Worm (Caenorhabditis elegans) whole organism, late embryonic: Measurements from ENCODE around the gene pal-1.
"Not testable (repeated sequence)": the region's sequence is repeated elsewhere in the genome, so short reads cannot be mapped to it uniquely, and the experiment has no call there.

Experiments used
- C08G9.2 ChIP-seq: sonication (generic microtip); optimal IDR thresholded peaks from 2 replicates; lab custom pipeline; 2016; ENCODE audit warnings: mild to moderate bottlenecking, missing genetic modification characterization, moderate library complexity, missing compliant biosample characterization
- T23F11.4 ChIP-seq: fragments of 200-800 bp; sonication (Bioruptor generic); optimal IDR thresholded peaks from 2 replicates; lab custom pipeline; 2018; ENCODE audit warnings: mild to moderate bottlenecking, missing genetic modification characterization, missing compliant biosample characterization
- ahr-1 ChIP-seq: sonication (generic microtip); optimal IDR thresholded peaks from 2 replicates; lab custom pipeline; 2016; ENCODE audit warnings: missing genetic modification characterization, missing compliant biosample characterization
- ama-1 ChIP-seq: fragments of 150-350 bp; optimal IDR thresholded peaks from 2 replicates; lab custom pipeline; 2014
- ceh-22 ChIP-seq: sonication (generic microtip); optimal IDR thresholded peaks from 2 replicates; lab custom pipeline; 2017; ENCODE audit warnings: missing biosample characterization, missing genetic modification characterization
- ceh-30 ChIP-seq: fragments of 150-350 bp; optimal IDR thresholded peaks from 2 replicates; lab custom pipeline; 2014; ENCODE audit warnings: missing biosample characterization, missing genetic modification characterization
- ceh-31 ChIP-seq: sonication (generic microtip); optimal IDR thresholded peaks from 2 replicates; lab custom pipeline; 2016; ENCODE audit warnings: missing genetic modification characterization, missing compliant biosample characterization
- ceh-34 ChIP-seq: sonication (generic microtip); optimal IDR thresholded peaks from 2 replicates; lab custom pipeline; 2016; ENCODE audit warnings: mild to moderate bottlenecking, missing genetic modification characterization, missing compliant biosample characterization
- ceh-45 ChIP-seq: fragments of 200-800 bp; sonication (Bioruptor generic); IDR thresholded peaks from 2 replicates; pipeline ENCODE4 v1.3.6; 2022; ENCODE audit warnings: missing genetic modification reagents, missing genetic modification characterization, missing compliant biosample characterization
- ceh-48 ChIP-seq: sonication (generic microtip); optimal IDR thresholded peaks from 2 replicates; lab custom pipeline; 2016; ENCODE audit warnings: missing genetic modification characterization, inconsistent platforms, missing compliant biosample characterization
- dmd-4 ChIP-seq: sonication (generic microtip); optimal IDR thresholded peaks from 2 replicates; lab custom pipeline; 2016; ENCODE audit warnings: borderline replicate concordance, missing genetic modification characterization, missing compliant biosample characterization
- fax-1 ChIP-seq: sonication (generic microtip); optimal IDR thresholded peaks from 2 replicates; lab custom pipeline; 2016; ENCODE audit warnings: missing genotype, missing genetic modification characterization, missing compliant biosample characterization
- hlh-15 ChIP-seq: sonication (generic microtip); optimal IDR thresholded peaks from 2 replicates; lab custom pipeline; 2016; ENCODE audit warnings: missing genetic modification characterization, missing compliant biosample characterization
- hlh-30 ChIP-seq: sonication (generic microtip); optimal IDR thresholded peaks from 2 replicates; lab custom pipeline; 2017; ENCODE audit warnings: antibody characterized with exemption, missing genetic modification characterization, missing compliant biosample characterization; ENCODE audit not compliant: insufficient read depth
- lin-11 ChIP-seq: fragments of 200-800 bp; sonication (Bioruptor generic); optimal IDR thresholded peaks from 2 replicates; lab custom pipeline; 2018; ENCODE audit warnings: mild to moderate bottlenecking, missing genetic modification characterization, missing compliant biosample characterization
- nhr-232 ChIP-seq: sonication (generic microtip); optimal IDR thresholded peaks from 2 replicates; lab custom pipeline; 2016; ENCODE audit warnings: missing genetic modification characterization, missing compliant biosample characterization
- odd-2 ChIP-seq: sonication (generic microtip); optimal IDR thresholded peaks from 2 replicates; lab custom pipeline; 2017; ENCODE audit warnings: antibody characterized with exemption, mild to moderate bottlenecking, missing genetic modification characterization, missing compliant biosample characterization
- pag-3 ChIP-seq: sonication (generic microtip); optimal IDR thresholded peaks from 2 replicates; lab custom pipeline; 2016; ENCODE audit warnings: missing compliant biosample characterization, missing genetic modification characterization, borderline replicate concordance
- pat-9 ChIP-seq: fragments of 200-800 bp; sonication (Bioruptor generic); optimal IDR thresholded peaks from 2 replicates; lab custom pipeline; 2018; ENCODE audit warnings: mild to moderate bottlenecking, missing genetic modification characterization, moderate library complexity, missing compliant biosample characterization
- pha-2 ChIP-seq: sonication (generic microtip); optimal IDR thresholded peaks from 2 replicates; lab custom pipeline; 2017; ENCODE audit warnings: mild to moderate bottlenecking, missing genetic modification characterization, missing compliant biosample characterization
- pha-4 ChIP-seq: fragments of 150-350 bp; optimal IDR thresholded peaks from 2 replicates; lab custom pipeline; 2018; ENCODE audit warnings: missing biosample characterization, missing genetic modification reagents, missing genetic modification characterization
- pros-1 ChIP-seq: fragments of 150-350 bp; optimal IDR thresholded peaks from 2 replicates; lab custom pipeline; 2014; ENCODE audit warnings: missing biosample characterization, missing genetic modification reagents, missing genetic modification characterization
- sdc-2 ChIP-seq: sonication (generic microtip); optimal IDR thresholded peaks from 2 replicates; lab custom pipeline; 2016; ENCODE audit warnings: missing genotype, missing genetic modification characterization, missing compliant biosample characterization
- sox-2 ChIP-seq: fragments of 200-800 bp; sonication (Bioruptor generic); IDR thresholded peaks from 2 replicates; pipeline ENCODE4 v1.3.6; 2022; ENCODE audit warnings: missing genetic modification reagents, missing genetic modification characterization, missing compliant biosample characterization
- sox-4 ChIP-seq: sonication (generic microtip); optimal IDR thresholded peaks from 2 replicates; lab custom pipeline; 2017; ENCODE audit warnings: mild to moderate bottlenecking, missing genetic modification characterization, inconsistent platforms, missing compliant biosample characterization
- syd-9 ChIP-seq: sonication (generic microtip); optimal IDR thresholded peaks from 2 replicates; lab custom pipeline; 2016; ENCODE audit warnings: mild to moderate bottlenecking, missing genetic modification characterization, moderate library complexity, missing compliant biosample characterization
- tbx-7 ChIP-seq: sonication (generic microtip); optimal IDR thresholded peaks from 2 replicates; lab custom pipeline; 2016; ENCODE audit warnings: missing genotype, missing genetic modification characterization, missing compliant biosample characterization
- unc-42 ChIP-seq: sonication (generic microtip); optimal IDR thresholded peaks from 2 replicates; lab custom pipeline; 2016; ENCODE audit warnings: missing genotype, missing genetic modification characterization, missing compliant biosample characterization
- unc-55 ChIP-seq: sonication (generic microtip); optimal IDR thresholded peaks from 2 replicates; lab custom pipeline; 2017; ENCODE audit warnings: missing biosample characterization, missing genetic modification reagents, missing genetic modification characterization
- unc-86 ChIP-seq: sonication (generic microtip); optimal IDR thresholded peaks from 2 replicates; lab custom pipeline; 2016; ENCODE audit warnings: missing genetic modification characterization, missing compliant biosample characterization
- zip-5 ChIP-seq: sonication (generic microtip); optimal IDR thresholded peaks from 2 replicates; lab custom pipeline; 2016; ENCODE audit warnings: missing genetic modification characterization, missing compliant biosample characterization
- ztf-16 ChIP-seq: sonication (generic microtip); optimal IDR thresholded peaks from 2 replicates; lab custom pipeline; 2017; ENCODE audit warnings: missing genetic modification characterization, missing compliant biosample characterization

Gene pal-1

DNA sequence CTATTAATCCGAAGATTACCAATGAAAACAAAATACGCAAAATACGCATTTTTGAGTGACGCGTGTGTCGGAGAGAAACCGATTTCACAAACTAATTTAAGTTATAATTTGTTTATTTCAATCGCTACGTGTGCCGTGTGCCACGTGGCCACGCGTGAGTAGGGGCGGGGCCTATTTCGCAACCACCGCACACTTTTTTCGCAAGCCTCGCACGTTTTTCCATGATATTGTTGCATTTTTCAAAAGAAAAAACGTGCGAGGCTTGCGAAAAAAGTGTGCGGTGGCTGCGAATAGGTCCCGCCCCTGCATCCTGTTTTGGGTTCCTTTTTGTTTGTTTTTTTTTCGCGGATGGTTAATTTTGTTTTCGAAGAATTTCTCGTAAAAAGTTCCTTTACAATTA, 24.2 kb downstream of the pal-1 start, which contains the start of gene enu-3.2:
enu-3.2 (minus strand) TSS at position 105 of the 400 bp plus-strand sequence.
- TF ChIP-seq zip-5 (tag; lab: Kevin White, UChicago); dmd-4 (tag; lab: Kevin White, UChicago); pros-1: not testable (repeated sequence)

DNA sequence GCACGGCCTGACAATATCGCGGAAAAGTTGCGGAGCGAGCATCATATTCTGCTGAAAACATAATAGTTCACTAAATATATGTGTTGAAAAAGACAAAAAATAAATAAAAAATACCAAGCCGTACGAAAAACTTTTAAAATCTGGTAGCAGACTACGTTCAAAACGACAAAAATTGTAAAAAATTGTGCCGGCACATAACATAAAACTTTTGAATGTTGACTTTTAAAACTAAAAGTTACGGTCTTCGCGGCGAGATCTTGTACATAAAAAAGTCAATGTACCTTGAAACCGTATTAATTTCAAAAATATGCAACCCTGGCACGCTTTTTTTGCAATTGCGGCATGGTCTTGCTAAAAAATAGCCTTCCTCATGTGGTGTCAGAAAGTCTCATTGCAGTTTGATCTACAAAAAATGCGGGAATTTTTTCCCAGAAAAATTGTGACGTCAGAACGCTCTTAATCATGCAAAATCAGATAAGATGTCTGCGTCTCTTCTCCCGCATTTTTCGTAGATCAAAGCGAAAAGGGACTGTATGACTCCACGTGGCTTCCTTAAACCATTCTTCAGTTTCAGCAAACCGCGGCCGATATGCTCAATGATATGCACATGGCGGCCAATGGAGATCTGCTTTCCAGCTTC, 27.3 kb downstream of the pal-1 start, which contains the start of the genes gex-5 and C38D4.10:
gex-5 (minus strand) TSS at position 51 of the 640 bp plus-strand sequence.
C38D4.10 (plus strand) TSS at position 590 of the 640 bp plus-strand sequence.
- not testable (repeated sequence) for TF ChIP-seq tbx-7, C08G9.2, ceh-31 (tag; lab: Kevin White, UChicago)

DNA sequence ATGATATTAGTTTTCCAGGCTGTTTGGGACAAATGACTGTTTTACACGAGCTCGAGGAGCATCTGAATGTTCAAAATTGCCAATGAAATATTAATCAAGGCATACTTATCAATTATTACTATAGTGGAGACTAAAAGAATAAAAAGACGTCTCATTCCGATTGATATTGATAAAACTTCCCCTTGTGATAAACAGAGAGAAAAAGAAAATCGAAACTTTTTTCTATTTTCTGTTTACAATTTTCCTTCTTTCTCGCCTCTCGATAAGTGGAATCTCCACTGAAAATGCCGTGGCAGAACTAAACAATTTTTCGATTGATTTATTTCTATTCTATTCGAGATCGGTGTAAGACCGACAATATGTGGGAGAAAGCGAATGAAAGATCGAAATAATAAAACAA, 29.5 kb downstream of the pal-1 start, which contains the start of gene B0393.9:
B0393.9 (minus strand) TSS at position 303 of the 400 bp plus-strand sequence.
- TF ChIP-seq tbx-7 (tag; lab: Kevin White, UChicago) (no peak), T23F11.4 (GFP tag; lab: Kevin White, UChicago) (no peak), ceh-30 (no peak), ceh-31 (tag; lab: Kevin White, UChicago) (no peak), ama-1 (no peak), pha-4 (no peak), unc-86 (no peak), ceh-45 (GFP tag; lab: Robert Waterston, UW) (no peak), unc-42 (tag; lab: Kevin White, UChicago) (no peak), ceh-48 (tag; lab: Kevin White, UChicago) (no peak), nhr-232 (tag; lab: Kevin White, UChicago) (no peak), odd-2 (tag; lab: Kevin White, UChicago) (no peak)

DNA sequence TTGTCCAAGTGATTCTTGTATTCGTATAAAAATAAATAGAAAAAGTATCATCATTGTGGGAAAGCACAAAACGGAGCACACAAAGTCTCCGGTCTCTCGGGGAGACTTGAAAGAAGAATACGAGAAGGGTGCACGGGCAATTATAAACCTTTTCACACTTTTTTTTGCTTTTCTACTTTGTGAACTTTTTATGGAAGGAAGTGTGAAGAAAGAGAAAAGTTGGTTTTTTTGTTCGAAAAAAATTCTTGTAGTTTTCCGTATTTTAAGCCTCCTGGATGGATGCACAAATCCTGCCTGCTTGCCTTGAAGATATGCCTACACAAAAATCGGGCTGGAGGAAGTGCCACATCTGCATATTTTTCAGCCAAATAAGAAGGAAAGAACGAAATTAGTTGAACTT, 31.4 kb downstream of the pal-1 start, which contains the start of gene B0393.7:
B0393.7 (minus strand) TSS at position 101 of the 400 bp plus-strand sequence.
- TF ChIP-seq ceh-34 (tag; lab: Kevin White, UChicago) (no peak), sox-4 (tag; lab: Kevin White, UChicago) (no peak), lin-11 (tag; lab: Kevin White, UChicago) (no peak), sdc-2 (tag; lab: Kevin White, UChicago) (no peak), unc-86 (no peak), ceh-22 (tag; lab: Kevin White, UChicago) (no peak), ztf-16 (no peak), fax-1 (no peak), ahr-1 (tag; lab: Kevin White, UChicago) (no peak), ama-1 (no peak), sox-2 (GFP tag; lab: Robert Waterston, UW) (no peak), hlh-30 (tag; lab: Kevin White, UChicago) (no peak)
- TF ChIP-seq, all 69 proteins: peak for 0

DNA sequence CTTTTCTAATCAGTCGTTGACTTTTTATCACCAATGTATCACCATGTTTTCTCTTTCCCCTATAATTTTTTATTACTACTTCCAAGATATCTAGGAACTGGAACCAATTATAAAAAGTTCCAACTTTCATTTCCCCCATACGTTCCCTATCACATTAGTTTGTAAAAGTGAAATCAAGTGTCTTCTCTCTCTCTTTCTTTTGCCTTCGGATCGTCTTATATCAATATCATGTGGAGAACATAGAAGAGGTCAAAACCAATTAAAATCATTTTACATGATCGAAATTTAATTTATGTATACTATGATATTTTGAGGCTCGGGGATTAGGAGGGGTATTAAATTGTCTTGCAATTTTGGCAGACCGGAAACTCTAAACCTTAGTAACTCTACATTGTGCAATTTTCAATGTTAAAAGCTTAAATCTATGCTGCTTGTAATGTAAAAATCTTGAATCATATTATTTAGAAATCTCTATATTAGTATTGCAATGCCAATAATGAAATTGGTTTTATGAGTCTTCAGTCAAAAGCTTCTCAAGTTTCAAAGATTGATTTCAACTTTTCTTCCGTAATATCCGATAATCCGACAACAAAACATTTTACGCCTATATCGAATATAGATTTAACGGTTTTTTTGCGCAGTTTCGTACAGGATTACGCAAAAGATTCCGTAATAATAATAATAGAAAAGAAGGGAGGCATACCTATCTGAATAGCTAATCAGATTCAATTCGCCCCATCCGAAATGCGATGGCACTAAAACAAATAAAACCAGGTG, 41.3 kb downstream of the pal-1 start:
- TF ChIP-seq unc-55 (GFP tag; lab: Kevin White, UChicago) (no peak), ceh-31 (tag; lab: Kevin White, UChicago) (no peak), pha-2 (tag; lab: Kevin White, UChicago) (no peak), hlh-15 (tag; lab: Kevin White, UChicago) (no peak)

DNA sequence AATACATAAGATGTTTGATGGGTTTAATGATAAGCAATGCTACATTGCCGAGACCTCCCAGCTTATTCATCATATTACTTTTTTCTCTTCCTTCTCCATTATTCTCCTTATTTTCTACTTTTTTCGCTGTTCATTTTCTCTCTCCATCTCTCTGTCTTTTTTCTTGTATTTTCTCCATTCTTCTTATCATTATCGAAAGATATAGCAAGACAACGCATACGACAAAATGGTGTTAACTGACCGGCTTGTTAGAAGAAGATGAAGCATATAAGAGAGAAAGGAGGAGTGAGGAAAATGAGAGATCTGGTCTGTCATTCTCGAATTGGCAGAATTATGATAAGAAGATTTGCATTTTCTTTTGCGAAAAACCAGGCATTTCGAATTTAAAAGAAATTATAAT, 42.5 kb downstream of the pal-1 start:
- TF ChIP-seq unc-86 (no peak), syd-9 (no peak), dmd-4 (tag; lab: Kevin White, UChicago) (no peak), unc-55 (GFP tag; lab: Kevin White, UChicago) (no peak), pat-9 (tag; lab: Kevin White, UChicago) (no peak), pag-3 (tag; lab: Kevin White, UChicago) (no peak), odd-2 (tag; lab: Kevin White, UChicago) (no peak)
